Fruit fly (Drosophila melanogaster): ENCODE data around the gene CG32262.
A peak's percentile ranks its signal among the peaks of the same experiment; 100 is the strongest.

Gene CG32262

DNA sequence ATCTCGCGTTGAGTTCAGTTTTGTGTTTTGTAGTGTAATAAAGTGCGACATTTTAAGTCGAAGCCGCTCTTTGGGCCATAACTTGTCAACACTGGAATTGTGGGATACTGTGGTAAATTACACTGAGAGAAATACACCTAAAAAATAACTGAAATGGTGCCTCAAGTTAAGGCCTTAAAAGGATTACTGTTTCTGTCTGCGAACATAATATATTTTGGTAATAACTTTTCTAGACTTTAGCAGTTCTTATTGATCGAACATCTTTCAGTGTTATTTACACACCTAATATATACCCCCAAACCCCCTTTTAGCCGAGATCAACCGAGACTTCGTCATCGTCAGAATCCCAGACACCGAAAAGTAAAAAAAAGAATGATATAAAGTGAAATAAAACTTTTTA is 41.9 kb upstream of the CG32262 start (continued):
- TF ChIP-seq CG17829 (tag; optimal IDR thresholded peaks at IDR 0.05) (peak; percentile 44), CG4730 (GFP tag; IDR thresholded peaks at IDR 0.05) (no peak), CG8281 (tag; optimal IDR thresholded peaks at IDR 0.05) (no peak), cg (GFP tag; optimal IDR thresholded peaks at IDR 0.05) (no peak), trh (GFP tag; optimal IDR thresholded peaks at IDR 0.05) (no peak), Dll (GFP tag; IDR thresholded peaks at IDR 0.05; ENCODE audit: partially characterized antibody) (no peak), slbo (GFP tag; IDR thresholded peaks at IDR 0.05) (peak; percentile 74), CoRest (tag; optimal IDR thresholded peaks at IDR 0.05) (peak; percentile 41), CG11723 (GFP tag; optimal IDR thresholded peaks at IDR 0.05) (no peak), gcm (GFP tag; optimal IDR thresholded peaks at IDR 0.05) (no peak), Sin3A (optimal IDR thresholded peaks at IDR 0.05) (no peak), cwo (GFP tag; optimal IDR thresholded peaks at IDR 0.05) (no peak), en (GFP tag; optimal IDR thresholded peaks at IDR 0.05) (peak; percentile 20), CG10147 (GFP tag; optimal IDR thresholded peaks at IDR 0.05) (peak; percentile 29), Doc2 (GFP tag; IDR thresholded peaks at IDR 0.05) (no peak), exex (tag; optimal IDR thresholded peaks at IDR 0.05) (no peak), CG4404 (GFP tag; IDR thresholded peaks at IDR 0.05) (no peak), CG6272 (GFP tag; IDR thresholded peaks at IDR 0.05) (no peak), wor (GFP tag; IDR thresholded peaks at IDR 0.05) (no peak), CG8290 (GFP tag; optimal IDR thresholded peaks at IDR 0.05) (peak; percentile 6), CG8290 (tag; optimal IDR thresholded peaks at IDR 0.05) (peak in 1 of 2 experiments; percentile 18), sima (GFP tag; optimal IDR thresholded peaks at IDR 0.05) (no peak), pros (GFP tag; optimal IDR thresholded peaks at IDR 0.05) (no peak), HLH4C (GFP tag; IDR thresholded peaks at IDR 0.05; ENCODE audit: partially characterized antibody) (no peak), grn (GFP tag; optimal IDR thresholded peaks at IDR 0.05) (no peak), CG8478 (optimal IDR thresholded peaks at IDR 0.05) (no peak), gt (GFP tag; IDR thresholded peaks at IDR 0.05) (no peak), CG1233 (GFP tag; optimal IDR thresholded peaks at IDR 0.05) (no peak), Vsx1 (GFP tag; optimal IDR thresholded peaks at IDR 0.05) (no peak), CG4617 (GFP tag; optimal IDR thresholded peaks at IDR 0.05; ENCODE audit: borderline replicate concordance) (no peak), sens (GFP tag) (peak; percentile 83), CG11247 (GFP tag; IDR thresholded peaks at IDR 0.05) (0 out of 2 replicates have a peak, but pooled peaks have one; percentile 28), Hmr (GFP tag; optimal IDR thresholded peaks at IDR 0.05) (no peak), Sox102F (GFP tag; optimal IDR thresholded peaks at IDR 0.05) (peak; percentile 57), ham (GFP tag; IDR thresholded peaks at IDR 0.05) (no peak), CG17361 (GFP tag; IDR thresholded peaks at IDR 0.05) (peak; percentile 48; the same call in 1 of the 3 replicates), gem (tag; optimal IDR thresholded peaks at IDR 0.05) (peak; percentile 68), CG7963 (GFP tag; IDR thresholded peaks at IDR 0.05; ENCODE audit: partially characterized antibody) (no peak), CG30431 (GFP tag; optimal IDR thresholded peaks at IDR 0.05) (peak; percentile 0), ase (GFP tag; IDR thresholded peaks at IDR 0.05) (no peak), CG12299 (tag; optimal IDR thresholded peaks at IDR 0.05) (no peak), CG18619 (GFP tag; optimal IDR thresholded peaks at IDR 0.05) (no peak), gcm2 (GFP tag; optimal IDR thresholded peaks at IDR 0.05) (no peak), CG8388 (GFP tag; optimal IDR thresholded peaks at IDR 0.05) (peak; percentile 25), bcd (GFP tag; optimal IDR thresholded peaks at IDR 0.05) (peak; percentile 21), gfzf (GFP tag; optimal IDR thresholded peaks at IDR 0.05) (no peak), CG12155 (GFP tag; optimal IDR thresholded peaks at IDR 0.05) (no peak), CG10274 (GFP tag; optimal IDR thresholded peaks at IDR 0.05) (no peak), CG9817 (tag; optimal IDR thresholded peaks at IDR 0.05) (no peak), CG11093 (GFP tag; IDR thresholded peaks at IDR 0.05) (0 out of 3 replicates have a peak, but pooled peaks have one; percentile 26), stc (GFP tag; IDR thresholded peaks at IDR 0.05) (no peak), CG9437 (GFP tag; optimal IDR thresholded peaks at IDR 0.05) (no peak)
